Worm (Caenorhabditis elegans): Measurements from ENCODE around the gene C25G4.8.
"Not testable (repeated sequence)": the region's sequence is repeated elsewhere in the genome, so short reads cannot be mapped to it uniquely, and the experiment has no call there.

The C25G4.8 gene

DNA sequence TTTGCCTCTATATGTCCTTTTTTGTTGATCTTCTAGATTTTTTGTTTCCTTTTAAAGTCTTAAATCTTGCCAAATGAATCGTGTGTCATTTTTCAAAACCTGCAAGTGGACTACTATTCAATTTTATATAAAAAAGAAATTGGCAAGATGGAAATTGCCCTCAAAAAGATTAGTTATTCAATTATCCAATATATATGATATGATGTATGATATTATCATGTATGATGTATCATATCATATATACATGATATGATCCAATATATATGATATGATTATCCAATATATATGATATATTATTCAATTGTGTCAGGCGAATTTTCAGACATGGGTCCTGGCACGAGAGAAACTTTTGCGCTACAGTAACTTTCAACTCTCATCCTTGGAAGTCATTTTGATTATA is 31.9 kb upstream of the C25G4.8 start, which contains the start of gene sru-20:
sru-20 (plus strand) TSS at position 301 of the 400 bp plus-strand sequence.
- TF ChIP-seq sdz-38 (tag; optimal IDR thresholded peaks at IDR 0.05) (no peak), ama-1 (optimal IDR thresholded peaks at IDR 0.05) (no peak), ama-1 (GFP tag; optimal IDR thresholded peaks at IDR 0.05) (peak in 1 of 2 experiments; percentile 30), nhr-90 (tag; optimal IDR thresholded peaks at IDR 0.05) (no peak)

DNA sequence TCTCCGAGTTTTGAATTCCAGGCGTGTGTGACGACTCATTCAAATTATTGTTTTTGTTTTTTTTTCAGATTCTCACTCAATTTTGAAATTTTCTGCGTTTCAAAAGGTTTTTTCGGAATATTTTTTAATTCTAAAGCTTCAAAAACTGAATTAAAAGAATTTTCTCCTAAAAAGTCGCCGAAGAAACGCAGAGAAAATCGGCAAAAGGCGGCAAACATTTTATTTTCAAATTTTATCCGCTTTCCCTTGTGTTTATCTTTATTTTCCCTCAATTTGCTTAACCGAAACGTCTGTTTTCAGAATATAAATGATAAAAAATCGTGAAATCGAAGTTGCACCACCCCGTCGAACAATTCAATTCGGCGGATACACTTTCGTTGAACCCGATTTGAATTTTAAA is 27.2 kb upstream of the C25G4.8 start, which contains the start of gene him-6:
him-6 (plus strand) TSS at position 301 of the 400 bp plus-strand sequence.
- TF ChIP-seq tlf-1 (GFP tag; optimal IDR thresholded peaks at IDR 0.05) (no peak), B0261.1 (tag; optimal IDR thresholded peaks at IDR 0.05) (no peak), B0035.1 (tag; optimal IDR thresholded peaks at IDR 0.05) (no peak), gei-17 (GFP tag; optimal IDR thresholded peaks at IDR 0.05) (no peak), nhr-80 (tag; optimal IDR thresholded peaks at IDR 0.05) (no peak)

DNA sequence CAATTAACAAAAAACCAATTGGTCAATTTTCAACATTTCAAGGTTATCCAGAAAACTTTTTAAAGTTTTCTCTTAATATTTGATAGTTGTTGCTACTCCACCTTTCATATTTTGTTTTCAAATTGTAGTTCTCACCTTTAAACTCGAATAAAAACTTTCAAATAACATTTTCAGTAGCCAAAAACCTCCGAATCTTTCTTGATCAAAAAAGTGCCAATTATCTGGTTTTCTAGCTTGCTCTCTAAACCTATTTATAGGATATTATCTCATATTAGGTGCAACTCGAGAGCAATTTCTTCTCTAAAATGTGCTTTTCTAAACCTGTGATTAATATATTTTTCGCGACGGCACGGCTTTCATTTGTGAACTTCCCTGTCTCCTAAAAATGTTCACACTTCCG is 23.9 kb upstream of the C25G4.8 start, which contains the start of gene sru-26:
sru-26 (plus strand) TSS at position 301 of the 400 bp plus-strand sequence.
- TF ChIP-seq K11D2.4 (GFP tag; IDR thresholded peaks at IDR 0.05) (no peak), mxl-1 (tag; optimal IDR thresholded peaks at IDR 0.05) (no peak), nhr-27 (tag; optimal IDR thresholded peaks at IDR 0.05) (no peak), gei-17 (GFP tag; optimal IDR thresholded peaks at IDR 0.05) (no peak), sdz-38 (tag; optimal IDR thresholded peaks at IDR 0.05) (no peak), let-607 (tag; optimal IDR thresholded peaks at IDR 0.05) (no peak), hrde-1 (tag; optimal IDR thresholded peaks at IDR 0.05; ENCODE audit: borderline replicate concordance) (no peak), hsf-1 (GFP tag; IDR thresholded peaks at IDR 0.05) (no peak), xnd-1 (tag; optimal IDR thresholded peaks at IDR 0.05) (no peak), rec-8 (tag; optimal IDR thresholded peaks at IDR 0.05) (no peak), unc-130 (GFP tag; optimal IDR thresholded peaks at IDR 0.05) (no peak), ama-1 (optimal IDR thresholded peaks at IDR 0.05) (no peak), ama-1 (GFP tag; optimal IDR thresholded peaks at IDR 0.05) (no peak), lin-54 (GFP tag; optimal IDR thresholded peaks at IDR 0.05) (no peak), repo-1 (tag; optimal IDR thresholded peaks at IDR 0.05) (no peak), egrh-3 (GFP tag; IDR thresholded peaks at IDR 0.05) (no peak)

DNA sequence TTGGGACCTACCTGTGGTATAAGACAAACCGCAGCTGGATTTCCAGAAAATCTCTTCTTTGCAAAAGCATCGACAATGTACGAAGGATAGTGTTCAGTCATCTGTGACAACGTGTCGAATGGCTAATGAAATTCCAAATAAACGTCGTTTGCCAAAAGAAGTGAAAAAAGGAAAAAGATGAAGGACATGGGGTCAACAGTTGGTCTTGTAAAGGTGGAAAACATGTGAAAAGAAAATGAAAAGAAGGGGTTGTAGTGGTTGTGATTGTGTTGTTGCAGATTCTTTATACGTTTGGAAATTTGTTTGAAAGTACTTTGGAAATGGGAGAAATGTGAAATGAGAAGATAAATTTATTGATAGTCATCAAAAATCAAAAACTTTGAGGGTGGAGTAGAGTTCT is 21.2 kb upstream of the C25G4.8 start, which contains the start of gene T04A11.4:
T04A11.4 (minus strand) TSS at position 101 of the 400 bp plus-strand sequence.
- not testable (repeated sequence) for TF ChIP-seq dpl-1, gei-17, ztf-3 (GFP tag; optimal IDR thresholded peaks at IDR 0.05)

DNA sequence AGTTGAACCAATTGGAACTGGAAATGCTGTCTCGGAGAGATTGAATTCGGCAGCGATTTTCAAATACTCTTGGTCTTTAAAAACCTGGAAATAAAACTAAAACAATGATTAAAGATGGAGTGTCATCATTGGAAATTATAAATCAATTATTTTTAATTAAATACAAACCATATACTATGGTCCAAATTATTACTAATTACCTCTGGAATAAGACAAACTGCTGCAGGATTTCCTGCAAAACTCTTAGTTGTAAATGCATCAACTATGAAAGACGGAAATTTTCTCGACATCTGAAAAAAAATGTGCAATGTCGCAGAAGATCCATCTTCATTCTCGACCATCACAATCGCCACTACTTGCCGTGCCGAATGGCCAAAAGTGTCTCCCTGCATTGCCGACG is 15.4 kb upstream of the C25G4.8 start, which contains the start of gene igdb-1:
igdb-1 (plus strand) TSS at position 301 of the 400 bp plus-strand sequence.
- TF ChIP-seq egl-18, egl-44, ceh-100 (GFP tag; IDR thresholded peaks at IDR 0.05): not testable (repeated sequence)

DNA sequence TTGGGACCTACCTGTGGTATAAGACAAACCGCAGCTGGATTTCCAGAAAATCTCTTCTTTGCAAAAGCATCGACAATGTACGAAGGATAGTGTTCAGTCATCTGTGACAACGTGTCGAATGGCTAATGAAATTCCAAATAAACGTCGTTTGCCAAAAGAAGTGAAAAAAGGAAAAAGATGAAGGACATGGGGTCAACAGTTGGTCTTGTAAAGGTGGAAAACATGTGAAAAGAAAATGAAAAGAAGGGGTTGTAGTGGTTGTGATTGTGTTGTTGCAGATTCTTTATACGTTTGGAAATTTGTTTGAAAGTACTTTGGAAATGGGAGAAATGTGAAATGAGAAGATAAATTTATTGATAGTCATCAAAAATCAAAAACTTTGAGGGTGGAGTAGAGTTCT is 13.7 kb upstream of the C25G4.8 start, which contains the start of gene T04A11.1:
T04A11.1 (minus strand) TSS at position 101 of the 400 bp plus-strand sequence.
- not testable (repeated sequence) for TF ChIP-seq sptf-2 (GFP tag; optimal IDR thresholded peaks at IDR 0.05); let-607 (tag; optimal IDR thresholded peaks at IDR 0.05); him-1 (tag; optimal IDR thresholded peaks at IDR 0.05)

All from whole organism, young adult.